Fruit fly (Drosophila melanogaster) Kc167 (cell line): ENCODE data around the gene Nplp3.

ENCODE experiments used
- Sin3A ChIP-seq: fragments of >200 bp; optimal IDR thresholded peaks from 2 replicates; lab custom pipeline; 2018; ENCODE audit warnings: missing external identifiers
- ttk ChIP-seq: sonication (Bioruptor generic); optimal IDR thresholded peaks from 2 replicates; lab custom pipeline; 2017; ENCODE audit warnings: missing external identifiers

DNA sequence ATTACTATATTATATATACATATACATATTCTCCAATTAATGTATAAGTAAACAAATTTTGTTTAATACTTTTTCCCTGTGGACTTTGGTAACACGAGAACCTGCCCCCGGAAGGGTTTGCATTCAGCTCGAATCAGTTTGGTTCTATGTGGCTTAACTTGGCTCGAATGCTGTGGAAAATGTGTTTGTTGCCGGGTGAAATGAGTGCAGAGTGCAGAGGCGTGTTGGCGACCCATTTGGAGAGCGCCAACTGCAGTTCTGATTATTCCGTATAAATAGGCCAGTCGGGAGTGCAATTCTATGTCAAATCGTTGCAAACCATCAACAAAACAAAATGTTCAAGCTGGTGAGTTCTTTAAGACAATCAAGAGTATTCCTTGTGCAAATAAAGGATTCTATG, at the start of gene Nplp3:
- TF ChIP-seq Sin3A (lab: Kevin White, UChicago): no peak
- no peak for TF ChIP-seq ttk (lab: Kevin White, UChicago)
